Worm (Caenorhabditis elegans): ENCODE results near the gene pwp-1.

DNA sequence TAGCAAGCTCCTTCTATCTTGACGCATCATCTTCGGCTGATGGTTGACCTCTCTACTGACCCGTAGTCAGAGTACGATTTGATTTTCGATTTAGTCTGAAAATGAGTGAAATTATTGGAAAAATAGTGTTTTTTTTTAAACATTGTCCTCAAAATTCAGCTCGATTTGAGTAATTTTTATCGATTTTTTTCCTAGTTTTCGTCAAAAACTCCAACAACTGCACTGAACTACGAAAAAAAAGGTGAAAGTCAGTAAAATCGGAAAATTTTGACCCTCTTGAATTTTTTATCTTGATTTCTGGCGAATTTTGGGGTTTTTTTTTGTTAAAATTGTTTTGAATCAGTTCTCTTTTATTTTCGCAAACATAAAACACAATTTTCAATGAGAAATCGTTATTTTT lies 32.3 kb downstream of the pwp-1 start, which contains the start of gene ced-3:
- no peak for TF ChIP-seq K11D2.4 (GFP tag; IDR thresholded peaks at IDR 0.05)
- TF ChIP-seq ztf-3 (GFP tag; optimal IDR thresholded peaks at IDR 0.05), result no peak
- TF ChIP-seq T26A5.8 (tag; optimal IDR thresholded peaks at IDR 0.05), result no peak
- no peak for TF ChIP-seq ama-1 (optimal IDR thresholded peaks at IDR 0.05)
- no peak for TF ChIP-seq ama-1 (GFP tag; optimal IDR thresholded peaks at IDR 0.05)
- no peak for TF ChIP-seq zfh-2 (GFP tag; conservative IDR thresholded peaks at IDR 0.05)
- no peak for TF ChIP-seq nhr-120 (GFP tag; IDR thresholded peaks at IDR 0.05)
- no peak for TF ChIP-seq D2030.7 (GFP tag; IDR thresholded peaks at IDR 0.05)

Data from whole organism, young adult.